Worm (Caenorhabditis elegans) whole organism, L1 larva: ENCODE results near the gene H20J04.1.

Experiments used
- ceh-63 ChIP-seq: fragments of 200-800 bp; sonication (Bioruptor generic); optimal IDR thresholded peaks from 2 replicates; lab custom pipeline; 2018; ENCODE audit warnings: mild to moderate bottlenecking, missing genetic modification characterization, missing compliant biosample characterization
- snpc-4 ChIP-seq: fragments of 150-350 bp; optimal IDR thresholded peaks from 2 replicates; lab custom pipeline; 2014; ENCODE audit warnings: missing biosample characterization, missing genetic modification characterization
- swsn-7 ChIP-seq: sonication (generic microtip); optimal IDR thresholded peaks from 2 replicates; lab custom pipeline; 2016; ENCODE audit warnings: missing genetic modification characterization, missing compliant biosample characterization
- zip-4 ChIP-seq: fragments of 200-800 bp; sonication (Bioruptor generic); optimal IDR thresholded peaks from 2 replicates; lab custom pipeline; 2018; ENCODE audit warnings: mild to moderate bottlenecking, missing genetic modification characterization, moderate library complexity, missing compliant biosample characterization
- ztf-4 ChIP-seq: fragments of 150-350 bp; optimal IDR thresholded peaks from 2 replicates; lab custom pipeline; 2014; ENCODE audit warnings: missing biosample characterization, missing genetic modification characterization

DNA sequence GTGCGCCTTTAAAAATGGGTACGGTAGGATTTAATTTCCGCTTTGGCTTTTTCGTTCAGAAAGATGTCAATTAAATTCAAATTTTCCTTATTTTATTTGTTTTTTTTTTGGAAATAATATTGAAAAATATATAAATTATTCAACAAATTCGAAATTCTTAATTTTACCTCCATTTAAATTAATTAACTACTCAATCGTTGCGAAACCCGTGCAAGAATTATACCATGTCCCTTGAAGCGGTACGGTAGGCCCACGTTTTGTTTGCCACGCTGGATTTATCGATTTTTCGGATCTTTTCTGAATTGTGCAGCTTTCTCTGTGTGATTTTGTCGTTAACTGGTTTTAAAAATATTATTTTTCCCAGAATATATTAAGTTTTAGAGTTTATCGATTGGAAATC lies 35.0 kb upstream of the H20J04.1 start, which contains the start of gene Y52E8A.2:
- TF ChIP-seq swsn-7 (no peak), zip-4 (GFP tag; lab: Kevin White, UChicago) (no peak), ceh-63 (GFP tag; lab: Kevin White, UChicago) (no peak), ztf-4 (tag; lab: Kevin White, UChicago) (no peak), snpc-4 (no peak)
